Worm (Caenorhabditis elegans) whole organism, L4 larva: Measurements from ENCODE around the gene fdgt-2.

Experiments
- D1046.2 ChIP-seq: fragments of 200-800 bp; sonication (Bioruptor generic); IDR thresholded peaks from 2 replicates; pipeline ENCODE4 v1.3.6; 2022; ENCODE audit warnings: missing genetic modification characterization, missing compliant biosample characterization
- F10B5.3 ChIP-seq: sonication (generic microtip); optimal IDR thresholded peaks from 2 replicates; lab custom pipeline; 2016; ENCODE audit warnings: mild to moderate bottlenecking, missing genetic modification characterization, missing compliant biosample characterization
- R02D3.7 ChIP-seq: fragments of 150-350 bp; sonication (generic microtip); optimal IDR thresholded peaks from 3 replicates; lab custom pipeline; 2014; ENCODE audit warnings: missing biosample characterization, missing genetic modification characterization
- ZK337.2 ChIP-seq: fragments of 200-800 bp; sonication (Bioruptor generic); IDR thresholded peaks from 2 replicates; pipeline ENCODE4 v1.3.6; 2022; ENCODE audit warnings: missing genetic modification reagents, missing genetic modification characterization, missing compliant biosample characterization
- arid-1 ChIP-seq: fragments of 200-800 bp; sonication (Bioruptor generic); conservative IDR thresholded peaks from 2 replicates; pipeline ENCODE4 v1.3.6; 2022; ENCODE audit warnings: missing genetic modification reagents, missing genetic modification characterization, missing compliant biosample characterization
- attf-4 ChIP-seq: sonication (generic microtip); optimal IDR thresholded peaks from 3 replicates; lab custom pipeline; 2017; ENCODE audit warnings: missing biosample characterization, missing genetic modification characterization
- ceh-44 ChIP-seq: fragments of 200-800 bp; sonication (Bioruptor generic); IDR thresholded peaks from 2 replicates; pipeline ENCODE4 v1.3.6; 2022; ENCODE audit warnings: missing genetic modification reagents, missing genetic modification characterization, missing compliant biosample characterization
- ctbp-1 ChIP-seq: fragments of 200-800 bp; sonication (Bioruptor generic); IDR thresholded peaks from 2 replicates; pipeline ENCODE4 v1.3.6; 2022; ENCODE audit warnings: missing genetic modification reagents, missing genetic modification characterization, missing compliant biosample characterization
- daf-12 ChIP-seq: fragments of 150-350 bp; optimal IDR thresholded peaks from 2 replicates; lab custom pipeline; 2014; ENCODE audit warnings: missing biosample characterization, missing genetic modification reagents, missing genetic modification characterization
- daf-19 ChIP-seq: fragments of 200-800 bp; sonication (Bioruptor generic); conservative IDR thresholded peaks from 2 replicates; pipeline ENCODE4 v1.3.6; 2022; ENCODE audit warnings: missing genetic modification characterization, missing compliant biosample characterization
- daf-8 ChIP-seq: fragments of 200-800 bp; sonication (Bioruptor generic); IDR thresholded peaks from 2 replicates; pipeline ENCODE4 v1.3.6; 2022; ENCODE audit warnings: missing genetic modification characterization, missing compliant biosample characterization
- dmd-6 ChIP-seq: fragments of 200-800 bp; sonication (Bioruptor generic); IDR thresholded peaks from 2 replicates; pipeline ENCODE4 v1.3.6; 2022; ENCODE audit warnings: missing genetic modification reagents, missing genetic modification characterization, missing compliant biosample characterization
- dmd-8 ChIP-seq: fragments of 200-800 bp; sonication (Bioruptor generic); IDR thresholded peaks from 2 replicates; pipeline ENCODE4 v1.3.6; 2022; ENCODE audit warnings: missing genetic modification characterization, missing compliant biosample characterization
- dmd-9 ChIP-seq: fragments of 200-800 bp; sonication (Bioruptor generic); IDR thresholded peaks from 2 replicates; pipeline ENCODE4 v1.3.6; 2022; ENCODE audit warnings: missing genetic modification reagents, missing genetic modification characterization, missing compliant biosample characterization
- egl-27 ChIP-seq: sonication (generic microtip); optimal IDR thresholded peaks from 3 replicates; lab custom pipeline; 2017; ENCODE audit warnings: missing biosample characterization, missing genetic modification reagents, missing genetic modification characterization
- gei-8 ChIP-seq: fragments of 200-800 bp; sonication (Bioruptor generic); optimal IDR thresholded peaks from 2 replicates; lab custom pipeline; 2018; ENCODE audit warnings: mild to moderate bottlenecking, missing genetic modification characterization, missing compliant biosample characterization
- hif-1 ChIP-seq, 2 experiments: sonication (generic microtip); optimal IDR thresholded peaks; 2 replicates each; lab custom pipeline; 2016 to 2017; ENCODE audit warnings: missing compliant biosample characterization in 2 of 2, missing genetic modification characterization in 2 of 2, missing genetic modification reagents in 2 of 2, missing genotype in 2 of 2, mild to moderate bottlenecking in 1 of 2
- hmg-1.1 ChIP-seq: fragments of 200-800 bp; sonication (Bioruptor generic); IDR thresholded peaks from 2 replicates; pipeline ENCODE4 v1.3.6; 2022; ENCODE audit warnings: missing genetic modification reagents, missing genetic modification characterization, missing compliant biosample characterization
- jun-1 ChIP-seq: fragments of 150-350 bp; optimal IDR thresholded peaks from 2 replicates; lab custom pipeline; 2014; ENCODE audit warnings: missing biosample characterization, missing genetic modification reagents, missing genetic modification characterization
- lim-7 ChIP-seq: fragments of 200-800 bp; sonication (Bioruptor generic); IDR thresholded peaks from 2 replicates; pipeline ENCODE4 v1.3.6; 2022; ENCODE audit warnings: missing genetic modification characterization, missing compliant biosample characterization
- lin-1 ChIP-seq: fragments of 200-800 bp; sonication (Bioruptor generic); IDR thresholded peaks from 2 replicates; pipeline ENCODE4 v1.3.6; 2022; ENCODE audit warnings: missing genetic modification reagents, missing genetic modification characterization, missing compliant biosample characterization
- lin-15B ChIP-seq: fragments of 150-350 bp; sonication (generic microtip); optimal IDR thresholded peaks from 3 replicates; lab custom pipeline; 2014; ENCODE audit warnings: missing biosample characterization, missing genetic modification characterization
- lin-29 ChIP-seq: fragments of 200-800 bp; sonication (Bioruptor generic); IDR thresholded peaks from 2 replicates; pipeline ENCODE4 v1.3.6; 2022; ENCODE audit warnings: missing genetic modification reagents, missing genetic modification characterization, missing compliant biosample characterization
- lin-39 ChIP-seq: fragments of 150-350 bp; optimal IDR thresholded peaks from 2 replicates; lab custom pipeline; 2014; ENCODE audit warnings: missing biosample characterization, missing genetic modification reagents, missing genetic modification characterization
- lsy-2 ChIP-seq, 2 experiments: fragments of 150-350 bp in 1 of 2; sonication (generic microtip) in 1 of 2; optimal IDR thresholded peaks; 2 replicates each; lab custom pipeline; 2014 to 2017; ENCODE audit warnings: missing biosample characterization in 2 of 2, missing genetic modification characterization in 2 of 2
- mdl-1 ChIP-seq, 2 experiments: fragments of 150-350 bp in 1 of 2; sonication (generic microtip) in 1 of 2; optimal IDR thresholded peaks; 2 replicates each; lab custom pipeline; 2014 to 2017; ENCODE audit warnings: missing biosample characterization in 2 of 2, missing genetic modification characterization in 2 of 2
- mep-1 ChIP-seq: fragments of 150-350 bp; sonication (generic microtip); optimal IDR thresholded peaks from 3 replicates; lab custom pipeline; 2014; ENCODE audit warnings: missing biosample characterization, missing genetic modification characterization
- mes-2 ChIP-seq: sonication (generic microtip); optimal IDR thresholded peaks from 2 replicates; lab custom pipeline; 2016; ENCODE audit warnings: missing genotype, mild to moderate bottlenecking, missing genetic modification characterization, missing compliant biosample characterization; ENCODE audit not compliant: poor library complexity, severe bottlenecking
- mxl-2 ChIP-seq: fragments of 200-800 bp; sonication (Bioruptor generic); conservative IDR thresholded peaks from 2 replicates; pipeline ENCODE4 v1.3.6; 2022; ENCODE audit warnings: missing genetic modification reagents, missing genetic modification characterization, missing compliant biosample characterization
- mxl-3 ChIP-seq: fragments of 200-800 bp; sonication (Bioruptor generic); optimal IDR thresholded peaks from 2 replicates; lab custom pipeline; 2018; ENCODE audit warnings: mild to moderate bottlenecking, missing genetic modification characterization, missing compliant biosample characterization
- nhr-10 ChIP-seq: fragments of 150-350 bp; optimal IDR thresholded peaks from 2 replicates; lab custom pipeline; 2014; ENCODE audit warnings: missing biosample characterization, missing genetic modification characterization
- nhr-102 ChIP-seq: sonication (generic microtip); optimal IDR thresholded peaks from 2 replicates; lab custom pipeline; 2016; ENCODE audit warnings: mild to moderate bottlenecking, missing genetic modification characterization, moderate library complexity, missing compliant biosample characterization
- nhr-11 ChIP-seq: fragments of 150-350 bp; optimal IDR thresholded peaks from 2 replicates; lab custom pipeline; 2014; ENCODE audit warnings: missing biosample characterization, missing genetic modification characterization
- nhr-25 ChIP-seq: sonication (generic microtip); optimal IDR thresholded peaks from 2 replicates; lab custom pipeline; 2017; ENCODE audit warnings: missing genetic modification characterization, mild to moderate bottlenecking, missing compliant biosample characterization, antibody characterized with exemption, moderate library complexity, borderline replicate concordance; ENCODE audit not compliant: insufficient read depth
- nhr-28 ChIP-seq: fragments of 150-350 bp; optimal IDR thresholded peaks from 2 replicates; lab custom pipeline; 2014; ENCODE audit warnings: missing biosample characterization, missing genetic modification characterization
- nhr-41 ChIP-seq: fragments of 200-800 bp; sonication (Bioruptor generic); IDR thresholded peaks from 2 replicates; pipeline ENCODE4 v1.3.6; 2022; ENCODE audit warnings: missing genetic modification reagents, missing genetic modification characterization, missing compliant biosample characterization
- nhr-42 ChIP-seq: fragments of 200-800 bp; sonication (Bioruptor generic); IDR thresholded peaks from 2 replicates; pipeline ENCODE4 v1.3.6; 2022; ENCODE audit warnings: missing genetic modification characterization, missing compliant biosample characterization
- nhr-48 ChIP-seq: sonication (generic microtip); optimal IDR thresholded peaks from 2 replicates; lab custom pipeline; 2016; ENCODE audit warnings: mild to moderate bottlenecking, missing genetic modification characterization, missing compliant biosample characterization
- nhr-6 ChIP-seq: fragments of 150-350 bp; optimal IDR thresholded peaks from 2 replicates; lab custom pipeline; 2014; ENCODE audit warnings: missing biosample characterization, missing genetic modification characterization
- nhr-77 ChIP-seq: fragments of 150-350 bp; optimal IDR thresholded peaks from 2 replicates; lab custom pipeline; 2014; ENCODE audit warnings: missing biosample characterization, missing genetic modification characterization
- pha-4 ChIP-seq, 2 experiments: fragments of 150-350 bp in 1 of 2; fragments of 200-800 bp in 1 of 2; sonication (Bioruptor generic) in 1 of 2; IDR thresholded peaks in 1 of 2; optimal IDR thresholded peaks in 1 of 2; 2 replicates each; pipeline versions ENCODE4 v1.3.6 to Lab custom; 2014 to 2022; ENCODE audit warnings: missing genetic modification characterization in 2 of 2, missing genetic modification reagents in 2 of 2, missing biosample characterization in 1 of 2, missing compliant biosample characterization in 1 of 2
- php-3 ChIP-seq: fragments of 200-800 bp; sonication (Bioruptor generic); IDR thresholded peaks from 2 replicates; pipeline ENCODE4 v1.3.6; 2022; ENCODE audit warnings: missing genetic modification reagents, missing genetic modification characterization, missing compliant biosample characterization
- rbr-2 ChIP-seq: sonication (generic microtip); optimal IDR thresholded peaks from 2 replicates; lab custom pipeline; 2016; ENCODE audit warnings: missing genotype, missing genetic modification characterization, missing compliant biosample characterization
- skn-1 ChIP-seq: fragments of 150-350 bp; optimal IDR thresholded peaks from 2 replicates; lab custom pipeline; 2014; ENCODE audit warnings: missing biosample characterization, missing genetic modification characterization
- snpc-1.2 ChIP-seq: fragments of 200-800 bp; sonication (Bioruptor generic); IDR thresholded peaks from 2 replicates; pipeline ENCODE4 v1.3.6; 2022; ENCODE audit warnings: missing genetic modification reagents, missing genetic modification characterization, missing compliant biosample characterization
- spr-1 ChIP-seq: sonication (generic microtip); optimal IDR thresholded peaks from 2 replicates; lab custom pipeline; 2016; ENCODE audit warnings: mild to moderate bottlenecking, missing genetic modification characterization, missing compliant biosample characterization
- tra-1 ChIP-seq: fragments of 200-800 bp; sonication (Bioruptor generic); IDR thresholded peaks from 2 replicates; pipeline ENCODE4 v1.3.6; 2022; ENCODE audit warnings: missing genetic modification reagents, missing genetic modification characterization, missing compliant biosample characterization
- unc-130 ChIP-seq: sonication (generic microtip); optimal IDR thresholded peaks from 2 replicates; lab custom pipeline; 2016; ENCODE audit warnings: missing genetic modification reagents, missing genetic modification characterization, missing compliant biosample characterization
- unc-62 ChIP-seq, 3 experiments: fragments of 150-350 bp in 1 of 3; sonication (generic microtip); optimal IDR thresholded peaks in 2 of 3; peaks in 1 of 3; 1 replicate in 1 of 3; 2 replicates in 2 of 3; lab custom pipeline; 2014 to 2017; ENCODE audit warnings: missing biosample characterization in 3 of 3, missing genetic modification characterization in 3 of 3, missing genetic modification reagents in 3 of 3, missing genotype in 1 of 3

The fdgt-2 gene

DNA sequence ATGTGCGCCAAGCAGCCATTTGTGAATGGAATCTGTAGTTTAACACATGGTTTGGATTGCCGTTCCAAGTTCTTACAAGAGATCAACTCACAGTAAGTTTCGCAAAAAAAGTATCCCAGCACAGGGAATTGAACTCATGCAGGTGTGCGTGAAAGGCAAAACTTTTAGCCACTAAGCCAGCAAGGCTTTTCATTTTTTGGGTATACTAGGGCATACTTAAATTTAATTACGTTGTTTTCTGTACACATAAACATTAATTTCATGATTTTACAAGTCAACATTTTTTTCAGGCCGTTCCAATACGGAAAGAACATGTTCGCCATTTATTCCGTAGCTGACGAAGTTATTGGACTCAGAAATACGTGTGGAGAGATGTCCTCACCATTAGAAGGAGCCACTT lies 24.1 kb downstream of the fdgt-2 start (continued):
- TF ChIP-seq daf-8 (GFP tag; lab: Robert Waterston, UW) (peak; percentile 72; the same call in 1 of the 2 replicates), nhr-42 (GFP tag; lab: Robert Waterston, UW) (peak; percentile 82; the same call in 1 of the 2 replicates), nhr-11 (tag; lab: Kevin White, UChicago) (no peak), hif-1 (tag; optimal IDR thresholded peaks at IDR 0.05; lab: Kevin White, UChicago) (peak in 1 of 2 experiments; percentile 35), mep-1 (tag; lab: Kevin White, UChicago) (no peak), dmd-9 (GFP tag; lab: Robert Waterston, UW) (peak; percentile 72), unc-130 (GFP tag; lab: Kevin White, UChicago) (peak; percentile 38), lin-39 (tag; lab: Kevin White, UChicago) (no peak), nhr-77 (tag; lab: Kevin White, UChicago) (no peak), nhr-41 (GFP tag; lab: Robert Waterston, UW) (0 out of 2 replicates have a peak, but pooled peaks have one; percentile 66), pha-4 (GFP tag; IDR thresholded peaks at IDR 0.05; lab: Robert Waterston, UW) (peak; percentile 92), pha-4 (tag; optimal IDR thresholded peaks at IDR 0.05; lab: Kevin White, UChicago) (no peak), mxl-2 (GFP tag; lab: Robert Waterston, UW) (0 out of 2 replicates have a peak, but pooled peaks have one; percentile 54), php-3 (GFP tag; lab: Robert Waterston, UW) (peak; percentile 77), nhr-25 (peak; percentile 9), ZK337.2 (GFP tag; lab: Robert Waterston, UW) (0 out of 2 replicates have a peak, but pooled peaks have one; percentile 25), ceh-44 (GFP tag; lab: Robert Waterston, UW) (no peak), mes-2 (tag; lab: Kevin White, UChicago) (peak; percentile 79), gei-8 (GFP tag; lab: Kevin White, UChicago) (peak; percentile 78), nhr-6 (tag; lab: Kevin White, UChicago) (no peak), D1046.2 (GFP tag; lab: Robert Waterston, UW) (peak; percentile 88), spr-1 (tag; lab: Kevin White, UChicago) (peak; percentile 84), F10B5.3 (peak; percentile 79), daf-12 (tag; lab: Kevin White, UChicago) (no peak), jun-1 (no peak), nhr-48 (peak; percentile 46), hmg-1.1 (GFP tag; lab: Robert Waterston, UW) (peak; percentile 50), mdl-1 (tag; optimal IDR thresholded peaks at IDR 0.05; lab: Kevin White, UChicago) (no peak), attf-4 (no peak), egl-27 (tag; lab: Kevin White, UChicago) (no peak), nhr-102 (tag; lab: Kevin White, UChicago) (peak; percentile 55), arid-1 (peak; percentile 96), lin-1 (GFP tag; lab: Robert Waterston, UW) (peak; percentile 75), lin-15B (no peak), lin-29 (peak; percentile 7; the same call in 1 of the 2 replicates), dmd-6 (GFP tag; lab: Robert Waterston, UW) (peak; percentile 20; the same call in 1 of the 2 replicates), mxl-3 (GFP tag; lab: Kevin White, UChicago) (peak; percentile 50), R02D3.7 (tag; lab: Kevin White, UChicago) (peak; percentile 21), nhr-10 (tag; lab: Kevin White, UChicago) (no peak), daf-19 (GFP tag; lab: Robert Waterston, UW) (peak; percentile 86), skn-1 (tag; lab: Kevin White, UChicago) (no peak), lsy-2 (tag; optimal IDR thresholded peaks at IDR 0.05; lab: Kevin White, UChicago) (peak in 1 of 2 experiments; percentile 32), tra-1 (peak; percentile 79), nhr-28 (no peak), rbr-2 (tag; lab: Kevin White, UChicago) (peak; percentile 28), lim-7 (GFP tag; lab: Robert Waterston, UW) (peak; percentile 96), ctbp-1 (GFP tag; lab: Robert Waterston, UW) (peak; percentile 80), dmd-8 (GFP tag; lab: Robert Waterston, UW) (peak; percentile 99), unc-62 (GFP tag; optimal IDR thresholded peaks at IDR 0.05 in 1 of 2; lab: Kevin White, UChicago) (no peak), unc-62 (tag; optimal IDR thresholded peaks at IDR 0.05; lab: Kevin White, UChicago) (no peak), snpc-1.2 (GFP tag; lab: Robert Waterston, UW) (peak; percentile 85)
